Fruit fly (Drosophila melanogaster) whole organism, embryonic: ENCODE measurements around the gene Ns1.
A peak's percentile ranks its signal among the peaks of the same experiment; 100 is the strongest.

ENCODE experiments used
- Ada2b ChIP-seq: fragments of 200-800 bp; sonication (Bioruptor generic); IDR thresholded peaks from 2 replicates; pipeline ENCODE4 v1.3.6; 2022; ENCODE audit warnings: missing biosample characterization, missing genetic modification characterization
- B-H1 ChIP-seq: fragments of 200-800 bp; sonication (Bioruptor generic); IDR thresholded peaks from 3 replicates; pipeline ENCODE4 v1.3.6; 2022; ENCODE audit warnings: missing biosample characterization, missing genetic modification characterization
- CG1024 ChIP-seq: fragments of 200-800 bp; sonication (Bioruptor generic); IDR thresholded peaks from 2 replicates; pipeline ENCODE4 v1.3.6; 2022; ENCODE audit warnings: missing biosample characterization, missing genetic modification characterization
- CG10366 ChIP-seq: fragments of 200-800 bp; sonication (Bioruptor generic); IDR thresholded peaks from 2 replicates; pipeline ENCODE4 v1.3.6; 2022; ENCODE audit warnings: missing biosample characterization, missing genetic modification characterization
- CG12236 ChIP-seq: fragments of 200-800 bp; sonication (Bioruptor generic); optimal IDR thresholded peaks from 2 replicates; lab custom pipeline; 2016; ENCODE audit warnings: missing biosample characterization, missing genetic modification characterization
- CG12769 ChIP-seq: fragments of 200-800 bp; sonication (Bioruptor generic); optimal IDR thresholded peaks from 2 replicates; lab custom pipeline; 2019; ENCODE audit warnings: missing biosample characterization, mild to moderate bottlenecking, missing genetic modification characterization, moderate library complexity
- CG12942 ChIP-seq: fragments of 200-800 bp; sonication (Bioruptor generic); optimal IDR thresholded peaks from 3 replicates; lab custom pipeline; 2016; ENCODE audit warnings: missing biosample characterization, missing genetic modification characterization
- CG13287 ChIP-seq: fragments of 200-800 bp; sonication (Bioruptor generic); IDR thresholded peaks from 2 replicates; pipeline ENCODE4 v1.3.6; 2022; ENCODE audit warnings: missing biosample characterization, missing genetic modification characterization; ENCODE audit not compliant: partially characterized antibody
- CG13296 ChIP-seq: fragments of 200-800 bp; sonication (Bioruptor generic); optimal IDR thresholded peaks from 3 replicates; lab custom pipeline; 2018; ENCODE audit warnings: missing biosample characterization, mild to moderate bottlenecking, missing genetic modification characterization
- CG17186 ChIP-seq: fragments of 200-800 bp; sonication (Bioruptor generic); optimal IDR thresholded peaks from 3 replicates; lab custom pipeline; 2017; ENCODE audit warnings: missing biosample characterization, missing genetic modification reagents, missing genetic modification characterization
- CG18011 ChIP-seq: fragments of 200-800 bp; sonication (Bioruptor generic); optimal IDR thresholded peaks from 2 replicates; lab custom pipeline; 2017; ENCODE audit warnings: missing biosample characterization, missing genetic modification characterization, mild to moderate bottlenecking, moderate library complexity, missing genotype
- CG18262 ChIP-seq: fragments of 200-800 bp; optimal IDR thresholded peaks from 3 replicates; lab custom pipeline; 2019; ENCODE audit warnings: missing biosample characterization, mild to moderate bottlenecking, missing genetic modification characterization, moderate library complexity
- CG18599 ChIP-seq: fragments of 200-800 bp; sonication (Bioruptor generic); optimal IDR thresholded peaks from 3 replicates; lab custom pipeline; 2017; ENCODE audit warnings: missing biosample characterization, missing genetic modification characterization, mild to moderate bottlenecking, moderate library complexity, missing genetic modification reagents
- CG18764 ChIP-seq: fragments of 200-800 bp; sonication (Bioruptor generic); optimal IDR thresholded peaks from 3 replicates; lab custom pipeline; 2016; ENCODE audit warnings: missing biosample characterization, missing genetic modification characterization
- CG30403 ChIP-seq: fragments of 200-800 bp; sonication (Bioruptor generic); optimal IDR thresholded peaks from 3 replicates; lab custom pipeline; 2016; ENCODE audit warnings: missing biosample characterization, missing genetic modification characterization
- CG34224 ChIP-seq: fragments of 200-800 bp; sonication (Bioruptor generic); IDR thresholded peaks from 3 replicates; pipeline ENCODE4 v1.3.6; 2022; ENCODE audit warnings: missing biosample characterization, missing genetic modification characterization; ENCODE audit not compliant: partially characterized antibody
- CG5180 ChIP-seq: fragments of 200-800 bp; sonication (Bioruptor generic); optimal IDR thresholded peaks from 3 replicates; lab custom pipeline; 2017; ENCODE audit warnings: missing biosample characterization, missing genetic modification characterization, mild to moderate bottlenecking, moderate library complexity, missing genetic modification reagents
- CG7357 ChIP-seq: fragments of 200-800 bp; sonication (Bioruptor generic); IDR thresholded peaks from 3 replicates; pipeline ENCODE4 v1.3.6; 2022; ENCODE audit warnings: missing biosample characterization, missing genetic modification characterization
- CG8290 ChIP-seq, 3 experiments: fragments of 200-800 bp; sonication (Bioruptor generic); optimal IDR thresholded peaks; 2 replicates each; lab custom pipeline; 2016 to 2019; ENCODE audit warnings: missing biosample characterization in 3 of 3, missing genetic modification characterization in 3 of 3, mild to moderate bottlenecking in 2 of 3, moderate library complexity in 1 of 3
- CG8765 ChIP-seq: fragments of 200-800 bp; sonication (Bioruptor generic); IDR thresholded peaks from 2 replicates; pipeline ENCODE4 v1.3.6; 2022; ENCODE audit warnings: missing biosample characterization, missing genetic modification characterization
- CG9797 ChIP-seq: fragments of 200-800 bp; sonication (Bioruptor generic); optimal IDR thresholded peaks from 3 replicates; lab custom pipeline; 2018; ENCODE audit warnings: missing biosample characterization, mild to moderate bottlenecking, missing genetic modification characterization
- Dip3 ChIP-seq: fragments of 200-800 bp; sonication (Bioruptor generic); optimal IDR thresholded peaks from 3 replicates; lab custom pipeline; 2016; ENCODE audit warnings: missing biosample characterization, missing genetic modification characterization
- E2f2 ChIP-seq: fragments of 200-800 bp; sonication (Bioruptor generic); IDR thresholded peaks from 2 replicates; pipeline ENCODE4 v1.3.6; 2022; ENCODE audit warnings: missing biosample characterization, missing genetic modification characterization
- GATAe ChIP-seq: fragments of 200-800 bp; sonication (Bioruptor generic); conservative IDR thresholded peaks from 2 replicates; pipeline ENCODE4 v1.3.6; 2022; ENCODE audit warnings: missing biosample characterization, missing genetic modification characterization
- HLH54F ChIP-seq: fragments of 200-800 bp; sonication (Bioruptor generic); optimal IDR thresholded peaks from 3 replicates; lab custom pipeline; 2016; ENCODE audit warnings: missing biosample characterization, missing genetic modification characterization
- HmgZ ChIP-seq: fragments of 200-800 bp; sonication (Bioruptor generic); optimal IDR thresholded peaks from 2 replicates; lab custom pipeline; 2018; ENCODE audit warnings: missing biosample characterization, mild to moderate bottlenecking, missing genetic modification characterization
- NC2β ChIP-seq: fragments of 200-800 bp; sonication (Bioruptor generic); optimal IDR thresholded peaks from 2 replicates; lab custom pipeline; 2016; ENCODE audit warnings: missing biosample characterization, missing genetic modification characterization
- NfI ChIP-seq: fragments of 200-800 bp; sonication (Bioruptor generic); optimal IDR thresholded peaks from 3 replicates; lab custom pipeline; 2018; ENCODE audit warnings: missing biosample characterization, mild to moderate bottlenecking, missing genetic modification characterization, moderate library complexity
- Scr ChIP-seq: fragments of 200-800 bp; sonication (Bioruptor generic); IDR thresholded peaks from 2 replicates; pipeline ENCODE4 v1.3.6; 2022; ENCODE audit warnings: missing biosample characterization, missing genetic modification characterization; ENCODE audit not compliant: partially characterized antibody
- al ChIP-seq: fragments of 200-800 bp; sonication (Bioruptor generic); IDR thresholded peaks from 2 replicates; pipeline ENCODE4 v1.3.6; 2022; ENCODE audit warnings: missing biosample characterization, missing genetic modification characterization
- bcd ChIP-seq: fragments of 200-800 bp; sonication (Bioruptor generic); optimal IDR thresholded peaks from 2 replicates; lab custom pipeline; 2017; ENCODE audit warnings: missing biosample characterization, mild to moderate bottlenecking, missing genetic modification characterization
- cg ChIP-seq: fragments of 200-800 bp; sonication (Bioruptor generic); optimal IDR thresholded peaks from 3 replicates; lab custom pipeline; 2019; ENCODE audit warnings: missing biosample characterization, mild to moderate bottlenecking, missing genetic modification characterization, moderate library complexity
- dpn ChIP-seq, 2 experiments: fragments of 200-800 bp; sonication (Bioruptor generic); optimal IDR thresholded peaks; 3 replicates each; lab custom pipeline; 2016; ENCODE audit warnings: missing biosample characterization in 2 of 2, missing genetic modification characterization in 2 of 2
- fd3F ChIP-seq: fragments of 200-800 bp; sonication (Bioruptor generic); optimal IDR thresholded peaks from 2 replicates; lab custom pipeline; 2018; ENCODE audit warnings: missing biosample characterization, mild to moderate bottlenecking, missing genetic modification characterization, moderate library complexity
- gro ChIP-seq: fragments of 200-800 bp; sonication (Bioruptor generic); optimal IDR thresholded peaks from 2 replicates; lab custom pipeline; 2016; ENCODE audit warnings: missing biosample characterization, missing genetic modification characterization
- hb ChIP-seq: fragments of 200-800 bp; sonication (Bioruptor generic); IDR thresholded peaks from 3 replicates; pipeline ENCODE4 v1.3.6; 2022; ENCODE audit warnings: missing biosample characterization, missing genetic modification characterization; ENCODE audit not compliant: partially characterized antibody
- kni ChIP-seq: fragments of 200-800 bp; sonication (Bioruptor generic); optimal IDR thresholded peaks from 3 replicates; lab custom pipeline; 2017; ENCODE audit warnings: mild to moderate bottlenecking, missing biosample characterization, missing genetic modification reagents, missing genetic modification characterization
- lov ChIP-seq, 2 experiments: fragments of 200-800 bp in 1 of 2; fragments of >200 bp in 1 of 2; sonication (Bioruptor generic) in 1 of 2; IDR thresholded peaks in 1 of 2; optimal IDR thresholded peaks in 1 of 2; 2 replicates in 1 of 2; 3 replicates in 1 of 2; pipeline versions ENCODE4 v1.3.6 to Lab custom; 2017 to 2022; ENCODE audit warnings: missing biosample characterization in 1 of 2, missing genetic modification characterization in 1 of 2
- p53 ChIP-seq: fragments of 200-800 bp; sonication (Bioruptor generic); optimal IDR thresholded peaks from 2 replicates; lab custom pipeline; 2016; ENCODE audit warnings: missing biosample characterization, missing genetic modification characterization
- run ChIP-seq: fragments of 200-800 bp; sonication (Bioruptor generic); optimal IDR thresholded peaks from 3 replicates; lab custom pipeline; 2018; ENCODE audit warnings: missing biosample characterization, mild to moderate bottlenecking, missing genetic modification characterization
- schlank ChIP-seq: fragments of 200-800 bp; sonication (Bioruptor generic); optimal IDR thresholded peaks from 2 replicates; lab custom pipeline; 2018; ENCODE audit warnings: missing biosample characterization, mild to moderate bottlenecking, missing genetic modification characterization
- sim ChIP-seq: fragments of 200-800 bp; sonication (Bioruptor generic); IDR thresholded peaks from 2 replicates; pipeline ENCODE4 v1.3.6; 2022; ENCODE audit warnings: missing biosample characterization, missing genetic modification characterization
- slbo ChIP-seq: fragments of 200-800 bp; sonication (Bioruptor generic); IDR thresholded peaks from 2 replicates; pipeline ENCODE4 v1.3.6; 2022; ENCODE audit warnings: missing biosample characterization, missing genetic modification characterization
- slou ChIP-seq: fragments of 200-800 bp; sonication (Bioruptor generic); optimal IDR thresholded peaks from 3 replicates; lab custom pipeline; 2016; ENCODE audit warnings: missing biosample characterization, missing genetic modification characterization
- sug ChIP-seq: fragments of 200-800 bp; optimal IDR thresholded peaks from 2 replicates; lab custom pipeline; 2019; ENCODE audit warnings: missing biosample characterization, mild to moderate bottlenecking, missing genetic modification characterization, moderate library complexity
- unc-4 ChIP-seq: fragments of 200-800 bp; sonication (Bioruptor generic); IDR thresholded peaks from 2 replicates; pipeline ENCODE4 v1.3.6; 2022; ENCODE audit warnings: missing biosample characterization, missing genetic modification characterization; ENCODE audit not compliant: partially characterized antibody
- wek ChIP-seq: fragments of 200-800 bp; sonication (Bioruptor generic); optimal IDR thresholded peaks from 3 replicates; lab custom pipeline; 2018; ENCODE audit warnings: missing biosample characterization, mild to moderate bottlenecking, missing genetic modification characterization, moderate library complexity
- z ChIP-seq: fragments of 200-800 bp; sonication (Bioruptor generic); IDR thresholded peaks from 3 replicates; pipeline ENCODE4 v1.3.6; 2022; ENCODE audit warnings: missing biosample characterization, missing genetic modification characterization
- zf30C ChIP-seq: fragments of 200-800 bp; sonication (Bioruptor generic); optimal IDR thresholded peaks from 3 replicates; lab custom pipeline; 2018; ENCODE audit warnings: missing biosample characterization, mild to moderate bottlenecking, missing genetic modification characterization

Ns1 gene

DNA sequence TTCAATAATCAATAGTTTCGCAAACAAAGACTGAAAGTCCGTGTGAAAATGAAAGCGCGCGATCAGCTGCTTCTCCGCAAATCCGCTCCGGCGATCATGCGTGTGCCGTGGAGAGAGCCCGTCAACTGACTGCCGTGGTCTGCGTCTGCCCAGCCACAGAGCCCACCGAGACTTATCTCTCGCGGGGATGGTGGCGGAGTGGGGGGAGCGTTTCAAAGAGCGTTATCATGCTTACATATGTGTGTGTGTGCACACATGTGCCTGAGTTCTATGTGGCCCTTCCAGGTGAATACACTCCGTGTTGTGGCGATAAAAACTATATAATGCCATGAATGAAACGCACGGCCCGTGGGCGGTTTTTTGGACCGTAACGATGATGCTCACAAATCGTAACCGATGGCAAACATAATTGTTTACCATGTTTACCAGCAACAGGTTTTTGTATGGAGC, 5.5 kb upstream of the Ns1 start (continued):
- TF ChIP-seq Dip3 (GFP tag; lab: Kevin White, UChicago) (no peak), CG8290 (GFP tag; optimal IDR thresholded peaks at IDR 0.05; lab: Kevin White, UChicago) (no peak), CG8290 (tag; optimal IDR thresholded peaks at IDR 0.05; lab: Kevin White, UChicago) (peak in 1 of 2 experiments; percentile 37), CG17186 (GFP tag; lab: Kevin White, UChicago) (no peak), CG12769 (peak; percentile 60), sug (tag; lab: Kevin White, UChicago) (peak; percentile 90), HLH54F (GFP tag; lab: Kevin White, UChicago) (no peak), CG13287 (GFP tag; lab: Robert Waterston, UW) (no peak; the same call in 1 of the 2 replicates), wek (no peak), HmgZ (tag; lab: Kevin White, UChicago) (peak; percentile 62), al (GFP tag; lab: Robert Waterston, UW) (no peak), z (no peak), E2f2 (no peak), CG13296 (GFP tag; lab: Kevin White, UChicago) (no peak), CG12942 (GFP tag; lab: Kevin White, UChicago) (no peak), CG8765 (GFP tag; lab: Robert Waterston, UW) (no peak), slbo (GFP tag; lab: Robert Waterston, UW) (no peak), dpn (GFP tag; optimal IDR thresholded peaks at IDR 0.05; lab: Kevin White, UChicago) (no peak), CG18764 (GFP tag; lab: Kevin White, UChicago) (no peak), kni (GFP tag; lab: Kevin White, UChicago) (peak; percentile 39), hb (GFP tag; lab: Robert Waterston, UW) (no peak), GATAe (peak; percentile 95), Scr (GFP tag; lab: Robert Waterston, UW) (peak; percentile 24; the same call in 1 of the 2 replicates), B-H1 (no peak), CG10366 (GFP tag; lab: Robert Waterston, UW) (no peak), NfI (GFP tag; lab: Kevin White, UChicago) (no peak), CG18262 (tag; lab: Kevin White, UChicago) (no peak), run (tag; lab: Kevin White, UChicago) (no peak), bcd (GFP tag; lab: Kevin White, UChicago) (no peak), CG7357 (GFP tag; lab: Robert Waterston, UW) (no peak), p53 (GFP tag; lab: Kevin White, UChicago) (no peak), CG34224 (GFP tag; lab: Robert Waterston, UW) (no peak), CG18011 (GFP tag; lab: Kevin White, UChicago) (no peak), CG18599 (no peak), zf30C (GFP tag; lab: Kevin White, UChicago) (no peak), Ada2b (no peak), cg (GFP tag; lab: Kevin White, UChicago) (peak; percentile 84), NC2β (GFP tag; lab: Kevin White, UChicago) (no peak), CG30403 (no peak), slou (no peak), unc-4 (peak; percentile 20; the same call in 1 of the 2 replicates), fd3F (no peak), lov (optimal IDR thresholded peaks at IDR 0.05; lab: Kevin White, UChicago) (no peak), lov (GFP tag; IDR thresholded peaks at IDR 0.05; lab: Robert Waterston, UW) (0 out of 3 replicates have a peak, but pooled peaks have one; percentile 18), CG9797 (GFP tag; lab: Kevin White, UChicago) (no peak), CG5180 (no peak), CG1024 (GFP tag; lab: Robert Waterston, UW) (no peak), CG12236 (GFP tag; lab: Kevin White, UChicago) (no peak), schlank (no peak), sim (GFP tag; lab: Robert Waterston, UW) (0 out of 2 replicates have a peak, but pooled peaks have one; percentile 5), gro (peak; percentile 54)
